Worm (Caenorhabditis elegans) whole organism, midembryonic: ENCODE data around the gene C17C3.9.

Experiments used
- T22C8.4 ChIP-seq: fragments of 200-800 bp; sonication (Bioruptor generic); IDR thresholded peaks from 2 replicates; pipeline ENCODE4 v1.3.6; 2022; ENCODE audit warnings: missing genetic modification characterization, missing compliant biosample characterization
- cog-1 ChIP-seq: sonication (generic microtip); optimal IDR thresholded peaks from 2 replicates; lab custom pipeline; 2016; ENCODE audit warnings: missing genetic modification characterization, missing compliant biosample characterization
- flt-1 ChIP-seq: fragments of 200-800 bp; sonication (Bioruptor generic); IDR thresholded peaks from 2 replicates; pipeline ENCODE4 v1.3.6; 2022; ENCODE audit warnings: missing genetic modification characterization, missing compliant biosample characterization
- klf-2 ChIP-seq: fragments of 200-800 bp; sonication (Bioruptor generic); conservative IDR thresholded peaks from 2 replicates; pipeline ENCODE4 v1.3.6; 2022; ENCODE audit warnings: missing genetic modification reagents, missing genetic modification characterization, missing compliant biosample characterization
- med-1 ChIP-seq: sonication (generic microtip); optimal IDR thresholded peaks from 2 replicates; lab custom pipeline; 2017; ENCODE audit warnings: missing genetic modification characterization, mild to moderate bottlenecking, missing compliant biosample characterization, antibody characterized with exemption, missing genetic modification reagents; ENCODE audit not compliant: insufficient read depth
- ref-1 ChIP-seq: fragments of 200-800 bp; sonication (Bioruptor generic); conservative IDR thresholded peaks from 2 replicates; pipeline ENCODE4 v1.3.6; 2022; ENCODE audit warnings: missing genetic modification reagents, missing genetic modification characterization, missing compliant biosample characterization
- tab-1 ChIP-seq: fragments of 200-800 bp; sonication (Bioruptor generic); IDR thresholded peaks from 2 replicates; pipeline ENCODE4 v1.3.6; 2022; ENCODE audit warnings: missing genetic modification characterization, missing compliant biosample characterization
- ztf-23 ChIP-seq: fragments of 200-800 bp; sonication (Bioruptor generic); IDR thresholded peaks from 2 replicates; pipeline ENCODE4 v1.3.6; 2022; ENCODE audit warnings: missing genetic modification reagents, missing genetic modification characterization, missing compliant biosample characterization
- ztf-29 ChIP-seq: fragments of 200-800 bp; sonication (Bioruptor generic); IDR thresholded peaks from 2 replicates; pipeline ENCODE4 v1.3.6; 2022; ENCODE audit warnings: missing genetic modification reagents, missing genetic modification characterization, missing compliant biosample characterization

ce11 chrII:5517643-5518042 lies 14.4 kb downstream of the C17C3.9 start, which contains the start of gene ZK177.9:
- TF ChIP-seq ztf-23 (GFP tag; lab: Robert Waterston, UW) = no peak
- no peak for TF ChIP-seq flt-1 (GFP tag; lab: Robert Waterston, UW)
- TF ChIP-seq med-1 = no peak
- no peak for TF ChIP-seq ztf-29 (GFP tag; lab: Robert Waterston, UW)
- TF ChIP-seq T22C8.4 (GFP tag; lab: Robert Waterston, UW) = no peak
- no peak for TF ChIP-seq klf-2 (GFP tag; lab: Robert Waterston, UW)
- no peak for TF ChIP-seq tab-1 (GFP tag; lab: Robert Waterston, UW)
- no peak for TF ChIP-seq ref-1 (GFP tag; lab: Robert Waterston, UW)
- no peak for TF ChIP-seq cog-1 (tag; lab: Kevin White, UChicago)
